Fruit fly (Drosophila melanogaster): ENCODE data around the gene chp.

dm6 chr3R:31247281-31247995, 36.9 kb upstream of the chp start:
- TF ChIP-seq pan (optimal IDR thresholded peaks at IDR 0.05) (no peak), usp (GFP tag; optimal IDR thresholded peaks at IDR 0.05) (no peak), CG8478 (optimal IDR thresholded peaks at IDR 0.05) (no peak), EcR (GFP tag; optimal IDR thresholded peaks at IDR 0.05) (no peak), psq (optimal IDR thresholded peaks at IDR 0.05) (no peak)

Measured in whole organism.